Worm (Caenorhabditis elegans) whole organism, L4 larva: Measurements from ENCODE around the gene F46C8.3.
A peak's percentile ranks its signal among the peaks of the same experiment; 100 is the strongest.

Experiments used
- D1046.2 ChIP-seq: fragments of 200-800 bp; sonication (Bioruptor generic); IDR thresholded peaks from 2 replicates; pipeline ENCODE4 v1.3.6; 2022; ENCODE audit warnings: missing genetic modification characterization, missing compliant biosample characterization
- F37D6.2 ChIP-seq: sonication (generic microtip); optimal IDR thresholded peaks from 2 replicates; lab custom pipeline; 2016; ENCODE audit warnings: mild to moderate bottlenecking, missing genetic modification characterization, missing compliant biosample characterization
- F49E8.2 ChIP-seq: sonication (generic microtip); optimal IDR thresholded peaks from 2 replicates; lab custom pipeline; 2016; ENCODE audit warnings: missing compliant biosample characterization, mild to moderate bottlenecking, missing genetic modification characterization, borderline replicate concordance
- T26A8.4 ChIP-seq: fragments of 200-800 bp; sonication (Bioruptor generic); IDR thresholded peaks from 2 replicates; pipeline ENCODE4 v1.3.6; 2022; ENCODE audit warnings: missing genetic modification characterization, missing compliant biosample characterization
- Y105C5A.15 ChIP-seq: fragments of 200-800 bp; sonication (Bioruptor generic); IDR thresholded peaks from 2 replicates; pipeline ENCODE4 v1.3.6; 2022; ENCODE audit warnings: missing genetic modification characterization, missing compliant biosample characterization
- Y5F2A.4 ChIP-seq: fragments of 200-800 bp; sonication (Bioruptor generic); optimal IDR thresholded peaks from 2 replicates; lab custom pipeline; 2018; ENCODE audit warnings: mild to moderate bottlenecking, missing genetic modification characterization, missing compliant biosample characterization
- ZK546.5 ChIP-seq, 2 experiments: sonication (generic microtip); optimal IDR thresholded peaks; 2 replicates each; lab custom pipeline; 2017; ENCODE audit warnings: missing biosample characterization in 2 of 2, missing genetic modification characterization in 2 of 2
- ceh-28 ChIP-seq: fragments of 150-350 bp; optimal IDR thresholded peaks from 2 replicates; lab custom pipeline; 2014; ENCODE audit warnings: missing biosample characterization, missing genetic modification reagents, missing genetic modification characterization
- ceh-32 ChIP-seq: sonication (generic microtip); optimal IDR thresholded peaks from 2 replicates; lab custom pipeline; 2016; ENCODE audit warnings: mild to moderate bottlenecking, missing genetic modification characterization, missing compliant biosample characterization; ENCODE audit not compliant: poor library complexity
- ceh-44 ChIP-seq: fragments of 200-800 bp; sonication (Bioruptor generic); IDR thresholded peaks from 2 replicates; pipeline ENCODE4 v1.3.6; 2022; ENCODE audit warnings: missing genetic modification reagents, missing genetic modification characterization, missing compliant biosample characterization
- ceh-62 ChIP-seq: sonication (generic microtip); optimal IDR thresholded peaks from 2 replicates; lab custom pipeline; 2017; ENCODE audit warnings: missing biosample characterization, missing genetic modification characterization
- ctbp-1 ChIP-seq: fragments of 200-800 bp; sonication (Bioruptor generic); IDR thresholded peaks from 2 replicates; pipeline ENCODE4 v1.3.6; 2022; ENCODE audit warnings: missing genetic modification reagents, missing genetic modification characterization, missing compliant biosample characterization
- daf-12 ChIP-seq: fragments of 150-350 bp; optimal IDR thresholded peaks from 2 replicates; lab custom pipeline; 2014; ENCODE audit warnings: missing biosample characterization, missing genetic modification reagents, missing genetic modification characterization
- daf-16 ChIP-seq, 3 experiments: sonication (generic microtip); optimal IDR thresholded peaks; 2 replicates each; lab custom pipeline; 2016 to 2017; ENCODE audit warnings: missing genetic modification characterization in 3 of 3, missing genetic modification reagents in 3 of 3, mild to moderate bottlenecking in 2 of 3, missing compliant biosample characterization in 2 of 3, missing biosample characterization in 1 of 3, moderate library complexity in 1 of 3
- daf-8 ChIP-seq: fragments of 200-800 bp; sonication (Bioruptor generic); IDR thresholded peaks from 2 replicates; pipeline ENCODE4 v1.3.6; 2022; ENCODE audit warnings: missing genetic modification characterization, missing compliant biosample characterization
- duxl-1 ChIP-seq: sonication (generic microtip); optimal IDR thresholded peaks from 2 replicates; lab custom pipeline; 2016; ENCODE audit warnings: mild to moderate bottlenecking, missing genetic modification characterization, moderate library complexity, missing compliant biosample characterization; ENCODE audit not compliant: poor library complexity
- egl-43 ChIP-seq: fragments of 200-800 bp; sonication (Bioruptor generic); IDR thresholded peaks from 2 replicates; pipeline ENCODE4 v1.3.6; 2022; ENCODE audit warnings: missing genetic modification reagents, missing genetic modification characterization, missing compliant biosample characterization
- fkh-10 ChIP-seq: fragments of 150-350 bp; optimal IDR thresholded peaks from 2 replicates; lab custom pipeline; 2014; ENCODE audit warnings: missing biosample characterization, missing genetic modification reagents, missing genetic modification characterization
- fos-1 ChIP-seq: fragments of 150-350 bp; optimal IDR thresholded peaks from 2 replicates; lab custom pipeline; 2014; ENCODE audit warnings: missing biosample characterization, missing genetic modification characterization
- hif-1 ChIP-seq, 2 experiments: sonication (generic microtip); optimal IDR thresholded peaks; 2 replicates each; lab custom pipeline; 2016 to 2017; ENCODE audit warnings: missing compliant biosample characterization in 2 of 2, missing genetic modification characterization in 2 of 2, missing genetic modification reagents in 2 of 2, missing genotype in 2 of 2, mild to moderate bottlenecking in 1 of 2
- hlh-30 ChIP-seq: sonication (generic microtip); optimal IDR thresholded peaks from 2 replicates; lab custom pipeline; 2017; ENCODE audit warnings: antibody characterized with exemption, mild to moderate bottlenecking, missing genetic modification characterization, missing compliant biosample characterization; ENCODE audit not compliant: insufficient read depth
- hmg-1.1 ChIP-seq: fragments of 200-800 bp; sonication (Bioruptor generic); IDR thresholded peaks from 2 replicates; pipeline ENCODE4 v1.3.6; 2022; ENCODE audit warnings: missing genetic modification reagents, missing genetic modification characterization, missing compliant biosample characterization
- lim-7 ChIP-seq: fragments of 200-800 bp; sonication (Bioruptor generic); IDR thresholded peaks from 2 replicates; pipeline ENCODE4 v1.3.6; 2022; ENCODE audit warnings: missing genetic modification characterization, missing compliant biosample characterization
- lin-29 ChIP-seq: fragments of 200-800 bp; sonication (Bioruptor generic); IDR thresholded peaks from 2 replicates; pipeline ENCODE4 v1.3.6; 2022; ENCODE audit warnings: missing genetic modification reagents, missing genetic modification characterization, missing compliant biosample characterization
- lsy-2 ChIP-seq, 2 experiments: fragments of 150-350 bp in 1 of 2; sonication (generic microtip) in 1 of 2; optimal IDR thresholded peaks; 2 replicates each; lab custom pipeline; 2014 to 2017; ENCODE audit warnings: missing biosample characterization in 2 of 2, missing genetic modification characterization in 2 of 2
- madf-5 ChIP-seq, 2 experiments: fragments of 200-800 bp; sonication (Bioruptor generic); IDR thresholded peaks; 2 replicates each; pipeline ENCODE4 v1.3.6; 2022; ENCODE audit warnings: missing compliant biosample characterization in 2 of 2, missing genetic modification characterization in 2 of 2
- mdt-29 ChIP-seq: fragments of 200-800 bp; sonication (Bioruptor generic); IDR thresholded peaks from 2 replicates; pipeline ENCODE4 v1.3.6; 2022; ENCODE audit warnings: missing genetic modification reagents, missing genetic modification characterization, missing compliant biosample characterization
- mep-1 ChIP-seq: fragments of 150-350 bp; sonication (generic microtip); optimal IDR thresholded peaks from 3 replicates; lab custom pipeline; 2014; ENCODE audit warnings: missing biosample characterization, missing genetic modification characterization
- mxl-2 ChIP-seq: fragments of 200-800 bp; sonication (Bioruptor generic); conservative IDR thresholded peaks from 2 replicates; pipeline ENCODE4 v1.3.6; 2022; ENCODE audit warnings: missing genetic modification reagents, missing genetic modification characterization, missing compliant biosample characterization
- nhr-102 ChIP-seq: sonication (generic microtip); optimal IDR thresholded peaks from 2 replicates; lab custom pipeline; 2016; ENCODE audit warnings: mild to moderate bottlenecking, missing genetic modification characterization, moderate library complexity, missing compliant biosample characterization
- nhr-11 ChIP-seq: fragments of 150-350 bp; optimal IDR thresholded peaks from 2 replicates; lab custom pipeline; 2014; ENCODE audit warnings: missing biosample characterization, missing genetic modification characterization
- nhr-111 ChIP-seq: fragments of 200-800 bp; sonication (Bioruptor generic); optimal IDR thresholded peaks from 2 replicates; lab custom pipeline; 2018; ENCODE audit warnings: mild to moderate bottlenecking, missing genetic modification characterization, missing compliant biosample characterization
- nhr-237 ChIP-seq: sonication (generic microtip); optimal IDR thresholded peaks from 2 replicates; lab custom pipeline; 2017; ENCODE audit warnings: missing biosample characterization, missing genetic modification characterization
- nhr-42 ChIP-seq: fragments of 200-800 bp; sonication (Bioruptor generic); IDR thresholded peaks from 2 replicates; pipeline ENCODE4 v1.3.6; 2022; ENCODE audit warnings: missing genetic modification characterization, missing compliant biosample characterization
- nhr-48 ChIP-seq: sonication (generic microtip); optimal IDR thresholded peaks from 2 replicates; lab custom pipeline; 2016; ENCODE audit warnings: mild to moderate bottlenecking, missing genetic modification characterization, missing compliant biosample characterization
- nhr-6 ChIP-seq: fragments of 150-350 bp; optimal IDR thresholded peaks from 2 replicates; lab custom pipeline; 2014; ENCODE audit warnings: missing biosample characterization, missing genetic modification characterization
- nhr-76 ChIP-seq: fragments of 150-350 bp; optimal IDR thresholded peaks from 2 replicates; lab custom pipeline; 2014; ENCODE audit warnings: missing biosample characterization, missing genetic modification characterization
- pha-4 ChIP-seq, 2 experiments: fragments of 150-350 bp in 1 of 2; fragments of 200-800 bp in 1 of 2; sonication (Bioruptor generic) in 1 of 2; IDR thresholded peaks in 1 of 2; optimal IDR thresholded peaks in 1 of 2; 2 replicates each; pipeline versions ENCODE4 v1.3.6 to Lab custom; 2014 to 2022; ENCODE audit warnings: missing genetic modification characterization in 2 of 2, missing genetic modification reagents in 2 of 2, missing biosample characterization in 1 of 2, missing compliant biosample characterization in 1 of 2
- sdz-12 ChIP-seq: fragments of 200-800 bp; sonication (Bioruptor generic); optimal IDR thresholded peaks from 2 replicates; lab custom pipeline; 2018; ENCODE audit warnings: mild to moderate bottlenecking, missing genetic modification characterization, missing compliant biosample characterization
- set-16 ChIP-seq: fragments of 200-800 bp; sonication (Bioruptor generic); IDR thresholded peaks from 2 replicates; pipeline ENCODE4 v1.3.6; 2022; ENCODE audit warnings: missing genetic modification reagents, missing genetic modification characterization, missing compliant biosample characterization
- unc-130 ChIP-seq: sonication (generic microtip); optimal IDR thresholded peaks from 2 replicates; lab custom pipeline; 2016; ENCODE audit warnings: missing genetic modification reagents, missing genetic modification characterization, missing compliant biosample characterization
- unc-62 ChIP-seq, 3 experiments: fragments of 150-350 bp in 1 of 3; sonication (generic microtip); optimal IDR thresholded peaks in 2 of 3; peaks in 1 of 3; 1 replicate in 1 of 3; 2 replicates in 2 of 3; lab custom pipeline; 2014 to 2017; ENCODE audit warnings: missing biosample characterization in 3 of 3, missing genetic modification characterization in 3 of 3, missing genetic modification reagents in 3 of 3, missing genotype in 1 of 3
- zag-1 ChIP-seq: fragments of 150-350 bp; optimal IDR thresholded peaks from 2 replicates; lab custom pipeline; 2014; ENCODE audit warnings: missing biosample characterization, missing genetic modification characterization
- zfp-2 ChIP-seq: sonication (generic microtip); optimal IDR thresholded peaks from 2 replicates; lab custom pipeline; 2016; ENCODE audit warnings: mild to moderate bottlenecking, missing genetic modification characterization, missing compliant biosample characterization
- zfp-3 ChIP-seq: fragments of 200-800 bp; sonication (Bioruptor generic); conservative IDR thresholded peaks from 2 replicates; pipeline ENCODE4 v1.3.6; 2022; ENCODE audit warnings: missing genetic modification reagents, missing genetic modification characterization, missing compliant biosample characterization
- ztf-11 ChIP-seq: fragments of 150-350 bp; optimal IDR thresholded peaks from 2 replicates; lab custom pipeline; 2014; ENCODE audit warnings: missing biosample characterization, missing genetic modification characterization
- ztf-7 ChIP-seq: fragments of 150-350 bp; optimal IDR thresholded peaks from 2 replicates; lab custom pipeline; 2014; ENCODE audit warnings: missing biosample characterization, missing genetic modification characterization

Gene F46C8.3

DNA sequence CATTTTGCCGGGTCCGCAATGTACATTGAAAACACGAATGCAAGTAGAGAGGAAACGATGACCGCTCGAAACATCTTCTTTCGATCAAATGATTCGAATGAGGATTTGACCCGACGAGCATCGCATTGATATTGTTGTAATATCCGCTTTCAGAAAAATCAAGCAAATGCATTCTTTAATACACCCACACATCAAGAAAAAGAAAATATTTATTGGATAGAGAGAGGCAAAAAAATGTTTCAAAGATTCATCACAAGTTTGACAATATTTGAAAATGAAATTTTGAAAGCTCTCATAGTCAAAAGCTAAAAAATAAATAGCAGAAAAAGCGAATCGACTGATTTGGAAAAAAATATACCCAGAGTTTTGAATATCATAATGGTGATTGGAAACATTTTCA is 29.9 kb upstream of the F46C8.3 start, which contains the start of gene try-14:
try-14 (minus strand) TSS at position 101 of the 400 bp plus-strand sequence.
- no peak for TF ChIP-seq lim-7 (GFP tag; lab: Robert Waterston, UW)
- TF ChIP-seq fos-1, result no peak
- TF ChIP-seq mxl-2 (GFP tag; lab: Robert Waterston, UW), result no peak
- no peak for TF ChIP-seq D1046.2 (GFP tag; lab: Robert Waterston, UW)
- no peak for TF ChIP-seq zfp-2 (tag; lab: Kevin White, UChicago)
- TF ChIP-seq lin-29 (GFP tag; lab: Robert Waterston, UW), result no peak
- no peak for TF ChIP-seq ztf-7 (tag; lab: Kevin White, UChicago)
- no peak for TF ChIP-seq Y5F2A.4 (GFP tag; lab: Kevin White, UChicago)
- no peak for TF ChIP-seq ZK546.5 (tag; optimal IDR thresholded peaks at IDR 0.05; lab: Kevin White, UChicago)
- TF ChIP-seq unc-62 (GFP tag; optimal IDR thresholded peaks at IDR 0.05 in 1 of 2; lab: Kevin White, UChicago), result no peak
- TF ChIP-seq unc-62 (tag; optimal IDR thresholded peaks at IDR 0.05; lab: Kevin White, UChicago), result no peak
- no peak for TF ChIP-seq zfp-3 (GFP tag; lab: Robert Waterston, UW)
- TF ChIP-seq mdt-29 (GFP tag; lab: Robert Waterston, UW), result no peak
- no peak for TF ChIP-seq ceh-62 (tag; lab: Kevin White, UChicago)
- no peak for TF ChIP-seq daf-8
- no peak for TF ChIP-seq ceh-44
- no peak for TF ChIP-seq nhr-237 (tag; lab: Kevin White, UChicago)

DNA sequence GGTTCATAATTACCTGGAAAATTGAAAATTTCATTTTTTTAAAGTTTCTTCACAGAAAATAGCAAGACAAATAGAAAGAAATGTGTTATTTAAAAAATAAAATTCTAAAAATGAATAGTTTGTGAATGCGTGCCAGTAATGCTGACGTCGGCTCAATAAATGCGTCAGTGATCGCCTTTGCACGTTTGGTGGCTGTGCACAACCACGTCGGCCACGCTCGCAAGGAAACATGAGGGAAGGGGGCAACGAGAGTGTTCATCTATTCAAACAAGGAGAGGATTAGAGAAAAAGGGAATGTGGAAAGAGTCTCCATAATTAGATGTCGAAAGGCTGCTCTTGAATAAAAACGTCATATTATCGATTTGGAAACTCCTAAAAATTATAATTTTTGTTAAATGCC is 24.4 kb upstream of the F46C8.3 start, which contains the start of gene uggt-1:
uggt-1 (minus strand) TSS at position 13 of the 400 bp plus-strand sequence.
- TF ChIP-seq nhr-48, result peak; percentile 82
- no peak for TF ChIP-seq nhr-76 (tag; lab: Kevin White, UChicago)
- peak; percentile 43 for TF ChIP-seq zfp-2 (tag; lab: Kevin White, UChicago)
- TF ChIP-seq ceh-32 (tag; lab: Kevin White, UChicago), result peak; percentile 69
- no peak for TF ChIP-seq nhr-111 (GFP tag; lab: Kevin White, UChicago)
- peak; percentile 78 for TF ChIP-seq ctbp-1 (GFP tag; lab: Robert Waterston, UW)
- peak; percentile 90 for TF ChIP-seq F37D6.2
- TF ChIP-seq ceh-28 (tag; lab: Kevin White, UChicago), result peak; percentile 43
- peak in 1 of 2 experiments; percentile 98 for TF ChIP-seq unc-62 (GFP tag; optimal IDR thresholded peaks at IDR 0.05 in 1 of 2; lab: Kevin White, UChicago)
- TF ChIP-seq unc-62 (tag; optimal IDR thresholded peaks at IDR 0.05; lab: Kevin White, UChicago), result no peak
- no peak for TF ChIP-seq daf-16 (GFP tag; optimal IDR thresholded peaks at IDR 0.05; lab: Kevin White, UChicago)
- TF ChIP-seq daf-16 (tag; optimal IDR thresholded peaks at IDR 0.05; lab: Kevin White, UChicago), result peak; percentile 82
- peak; percentile 69; the same call in 1 of the 2 replicates for TF ChIP-seq pha-4 (GFP tag; IDR thresholded peaks at IDR 0.05; lab: Robert Waterston, UW)
- TF ChIP-seq pha-4 (tag; optimal IDR thresholded peaks at IDR 0.05; lab: Kevin White, UChicago), result no peak
- no peak for TF ChIP-seq set-16
- TF ChIP-seq nhr-102 (tag; lab: Kevin White, UChicago), result peak; percentile 86
- peak; percentile 98 for TF ChIP-seq mep-1
- peak; percentile 92 for TF ChIP-seq hlh-30 (tag; lab: Kevin White, UChicago)
- no peak for TF ChIP-seq Y105C5A.15 (GFP tag; lab: Robert Waterston, UW)
- no peak for TF ChIP-seq daf-12
- TF ChIP-seq nhr-42, result 0 out of 2 replicates have a peak, but pooled peaks have one; percentile 75
- TF ChIP-seq hmg-1.1, result peak; percentile 95
- peak; percentile 80 for TF ChIP-seq egl-43
- no peak for TF ChIP-seq ZK546.5 (tag; optimal IDR thresholded peaks at IDR 0.05; lab: Kevin White, UChicago)
- peak; percentile 94 for TF ChIP-seq nhr-6
- no peak for TF ChIP-seq zag-1 (tag; lab: Kevin White, UChicago)
- TF ChIP-seq fkh-10 (GFP tag; lab: Kevin White, UChicago), result peak; percentile 91
- no peak for TF ChIP-seq ztf-11 (tag; lab: Kevin White, UChicago)
- TF ChIP-seq lsy-2 (tag; optimal IDR thresholded peaks at IDR 0.05; lab: Kevin White, UChicago), result peak in 1 of 2 experiments; percentile 55
- TF ChIP-seq hif-1 (tag; optimal IDR thresholded peaks at IDR 0.05; lab: Kevin White, UChicago), result peak; percentile 47 to 85
- TF ChIP-seq sdz-12 (GFP tag; lab: Kevin White, UChicago), result no peak
- TF ChIP-seq F49E8.2 (tag; lab: Kevin White, UChicago), result no peak
- peak; percentile 88 for TF ChIP-seq nhr-11 (tag; lab: Kevin White, UChicago)
- TF ChIP-seq nhr-237 (tag; lab: Kevin White, UChicago), result no peak
- no peak for TF ChIP-seq fos-1
- no peak for TF ChIP-seq mdt-29 (GFP tag; lab: Robert Waterston, UW)
- no peak for TF ChIP-seq madf-5 (GFP tag; IDR thresholded peaks at IDR 0.05; lab: Robert Waterston, UW)
- peak; percentile 64 for TF ChIP-seq duxl-1
- TF ChIP-seq unc-130 (GFP tag; lab: Kevin White, UChicago), result no peak
- peak; percentile 85 for TF ChIP-seq T26A8.4 (GFP tag; lab: Robert Waterston, UW)
